Worm (Caenorhabditis elegans) whole organism, L4 larva: ENCODE data around the gene Y116A8A.6.
"Not testable (repeated sequence)": the region's sequence is repeated elsewhere in the genome, so short reads cannot be mapped to it uniquely, and the experiment has no call there.

ENCODE experiments used
- F10B5.3 ChIP-seq: sonication (generic microtip); optimal IDR thresholded peaks from 2 replicates; lab custom pipeline; 2016; ENCODE audit warnings: mild to moderate bottlenecking, missing genetic modification characterization, missing compliant biosample characterization
- F37D6.2 ChIP-seq: sonication (generic microtip); optimal IDR thresholded peaks from 2 replicates; lab custom pipeline; 2016; ENCODE audit warnings: mild to moderate bottlenecking, missing genetic modification characterization, missing compliant biosample characterization
- R02D3.7 ChIP-seq: fragments of 150-350 bp; sonication (generic microtip); optimal IDR thresholded peaks from 3 replicates; lab custom pipeline; 2014; ENCODE audit warnings: missing biosample characterization, missing genetic modification characterization
- T20F7.1 ChIP-seq: fragments of 200-800 bp; sonication (Bioruptor generic); optimal IDR thresholded peaks from 2 replicates; lab custom pipeline; 2018; ENCODE audit warnings: mild to moderate bottlenecking, missing genetic modification characterization, missing compliant biosample characterization
- T26A8.4 ChIP-seq: fragments of 200-800 bp; sonication (Bioruptor generic); IDR thresholded peaks from 2 replicates; pipeline ENCODE4 v1.3.6; 2022; ENCODE audit warnings: missing genetic modification characterization, missing compliant biosample characterization
- Y48G9A.11 ChIP-seq: fragments of 200-800 bp; sonication (Bioruptor generic); IDR thresholded peaks from 2 replicates; pipeline ENCODE4 v1.3.6; 2022; ENCODE audit warnings: missing genetic modification reagents, missing genetic modification characterization, missing compliant biosample characterization
- Y75B8A.6 ChIP-seq: fragments of 200-800 bp; sonication (Bioruptor generic); IDR thresholded peaks from 2 replicates; pipeline ENCODE4 v1.3.6; 2022; ENCODE audit warnings: missing genetic modification reagents, missing genetic modification characterization, missing compliant biosample characterization
- ZK546.5 ChIP-seq, 2 experiments: sonication (generic microtip); optimal IDR thresholded peaks; 2 replicates each; lab custom pipeline; 2017; ENCODE audit warnings: missing biosample characterization in 2 of 2, missing genetic modification characterization in 2 of 2
- aly-2 ChIP-seq: sonication (generic microtip); optimal IDR thresholded peaks from 2 replicates; lab custom pipeline; 2018; ENCODE audit warnings: missing biosample characterization, missing genetic modification characterization
- attf-4 ChIP-seq: sonication (generic microtip); optimal IDR thresholded peaks from 3 replicates; lab custom pipeline; 2017; ENCODE audit warnings: missing biosample characterization, missing genetic modification characterization
- ceh-20 ChIP-seq: fragments of 200-800 bp; sonication (Bioruptor generic); IDR thresholded peaks from 2 replicates; pipeline ENCODE4 v1.3.6; 2022; ENCODE audit warnings: missing genetic modification reagents, missing genetic modification characterization, missing compliant biosample characterization
- ceh-44 ChIP-seq: fragments of 200-800 bp; sonication (Bioruptor generic); IDR thresholded peaks from 2 replicates; pipeline ENCODE4 v1.3.6; 2022; ENCODE audit warnings: missing genetic modification reagents, missing genetic modification characterization, missing compliant biosample characterization
- ces-1 ChIP-seq: fragments of 150-350 bp; sonication (generic microtip); optimal IDR thresholded peaks from 4 replicates; lab custom pipeline; 2014; ENCODE audit warnings: missing biosample characterization, missing genetic modification reagents, missing genetic modification characterization
- daf-12 ChIP-seq: fragments of 150-350 bp; optimal IDR thresholded peaks from 2 replicates; lab custom pipeline; 2014; ENCODE audit warnings: missing biosample characterization, missing genetic modification reagents, missing genetic modification characterization
- daf-16 ChIP-seq, 3 experiments: sonication (generic microtip); optimal IDR thresholded peaks; 2 replicates each; lab custom pipeline; 2016 to 2017; ENCODE audit warnings: missing genetic modification characterization in 3 of 3, missing genetic modification reagents in 3 of 3, mild to moderate bottlenecking in 2 of 3, missing compliant biosample characterization in 2 of 3, missing biosample characterization in 1 of 3, moderate library complexity in 1 of 3
- daf-8 ChIP-seq: fragments of 200-800 bp; sonication (Bioruptor generic); IDR thresholded peaks from 2 replicates; pipeline ENCODE4 v1.3.6; 2022; ENCODE audit warnings: missing genetic modification characterization, missing compliant biosample characterization
- dpl-1 ChIP-seq: fragments of 150-350 bp; optimal IDR thresholded peaks from 2 replicates; lab custom pipeline; 2014; ENCODE audit warnings: missing biosample characterization, missing genetic modification reagents, missing genetic modification characterization
- hlh-30 ChIP-seq: sonication (generic microtip); optimal IDR thresholded peaks from 2 replicates; lab custom pipeline; 2017; ENCODE audit warnings: antibody characterized with exemption, mild to moderate bottlenecking, missing genetic modification characterization, missing compliant biosample characterization; ENCODE audit not compliant: insufficient read depth
- hmg-1.1 ChIP-seq: fragments of 200-800 bp; sonication (Bioruptor generic); IDR thresholded peaks from 2 replicates; pipeline ENCODE4 v1.3.6; 2022; ENCODE audit warnings: missing genetic modification reagents, missing genetic modification characterization, missing compliant biosample characterization
- jun-1 ChIP-seq: fragments of 150-350 bp; optimal IDR thresholded peaks from 2 replicates; lab custom pipeline; 2014; ENCODE audit warnings: missing biosample characterization, missing genetic modification reagents, missing genetic modification characterization
- lim-7 ChIP-seq: fragments of 200-800 bp; sonication (Bioruptor generic); IDR thresholded peaks from 2 replicates; pipeline ENCODE4 v1.3.6; 2022; ENCODE audit warnings: missing genetic modification characterization, missing compliant biosample characterization
- lin-29 ChIP-seq: fragments of 200-800 bp; sonication (Bioruptor generic); IDR thresholded peaks from 2 replicates; pipeline ENCODE4 v1.3.6; 2022; ENCODE audit warnings: missing genetic modification reagents, missing genetic modification characterization, missing compliant biosample characterization
- lin-38 ChIP-seq: fragments of 200-800 bp; sonication (Bioruptor generic); IDR thresholded peaks from 2 replicates; pipeline ENCODE4 v1.3.6; 2022; ENCODE audit warnings: missing genetic modification reagents, missing genetic modification characterization, missing compliant biosample characterization
- madf-9 ChIP-seq: fragments of 200-800 bp; sonication (Bioruptor generic); conservative IDR thresholded peaks from 2 replicates; pipeline ENCODE4 v1.3.6; 2022; ENCODE audit warnings: missing genetic modification reagents, missing genetic modification characterization, missing compliant biosample characterization
- mes-2 ChIP-seq: sonication (generic microtip); optimal IDR thresholded peaks from 2 replicates; lab custom pipeline; 2016; ENCODE audit warnings: missing genotype, mild to moderate bottlenecking, missing genetic modification characterization, missing compliant biosample characterization; ENCODE audit not compliant: poor library complexity, severe bottlenecking
- mxl-2 ChIP-seq: fragments of 200-800 bp; sonication (Bioruptor generic); conservative IDR thresholded peaks from 2 replicates; pipeline ENCODE4 v1.3.6; 2022; ENCODE audit warnings: missing genetic modification reagents, missing genetic modification characterization, missing compliant biosample characterization
- mxl-3 ChIP-seq: fragments of 200-800 bp; sonication (Bioruptor generic); optimal IDR thresholded peaks from 2 replicates; lab custom pipeline; 2018; ENCODE audit warnings: mild to moderate bottlenecking, missing genetic modification characterization, missing compliant biosample characterization
- nhr-10 ChIP-seq: fragments of 150-350 bp; optimal IDR thresholded peaks from 2 replicates; lab custom pipeline; 2014; ENCODE audit warnings: missing biosample characterization, missing genetic modification characterization
- nhr-237 ChIP-seq: sonication (generic microtip); optimal IDR thresholded peaks from 2 replicates; lab custom pipeline; 2017; ENCODE audit warnings: missing biosample characterization, missing genetic modification characterization
- nhr-6 ChIP-seq: fragments of 150-350 bp; optimal IDR thresholded peaks from 2 replicates; lab custom pipeline; 2014; ENCODE audit warnings: missing biosample characterization, missing genetic modification characterization
- pha-4 ChIP-seq, 2 experiments: fragments of 150-350 bp in 1 of 2; fragments of 200-800 bp in 1 of 2; sonication (Bioruptor generic) in 1 of 2; IDR thresholded peaks in 1 of 2; optimal IDR thresholded peaks in 1 of 2; 2 replicates each; pipeline versions ENCODE4 v1.3.6 to Lab custom; 2014 to 2022; ENCODE audit warnings: missing genetic modification characterization in 2 of 2, missing genetic modification reagents in 2 of 2, missing biosample characterization in 1 of 2, missing compliant biosample characterization in 1 of 2
- php-3 ChIP-seq: fragments of 200-800 bp; sonication (Bioruptor generic); IDR thresholded peaks from 2 replicates; pipeline ENCODE4 v1.3.6; 2022; ENCODE audit warnings: missing genetic modification reagents, missing genetic modification characterization, missing compliant biosample characterization
- rbr-2 ChIP-seq: sonication (generic microtip); optimal IDR thresholded peaks from 2 replicates; lab custom pipeline; 2016; ENCODE audit warnings: missing genotype, missing genetic modification characterization, missing compliant biosample characterization
- saeg-2 ChIP-seq: fragments of 200-800 bp; sonication (Bioruptor generic); IDR thresholded peaks from 2 replicates; pipeline ENCODE4 v1.3.6; 2022; ENCODE audit warnings: missing genetic modification reagents, missing genetic modification characterization, missing compliant biosample characterization
- set-16 ChIP-seq: fragments of 200-800 bp; sonication (Bioruptor generic); IDR thresholded peaks from 2 replicates; pipeline ENCODE4 v1.3.6; 2022; ENCODE audit warnings: missing genetic modification reagents, missing genetic modification characterization, missing compliant biosample characterization
- snpc-1.2 ChIP-seq: fragments of 200-800 bp; sonication (Bioruptor generic); IDR thresholded peaks from 2 replicates; pipeline ENCODE4 v1.3.6; 2022; ENCODE audit warnings: missing genetic modification reagents, missing genetic modification characterization, missing compliant biosample characterization
- tra-1 ChIP-seq: fragments of 200-800 bp; sonication (Bioruptor generic); IDR thresholded peaks from 2 replicates; pipeline ENCODE4 v1.3.6; 2022; ENCODE audit warnings: missing genetic modification reagents, missing genetic modification characterization, missing compliant biosample characterization
- unc-130 ChIP-seq: sonication (generic microtip); optimal IDR thresholded peaks from 2 replicates; lab custom pipeline; 2016; ENCODE audit warnings: missing genetic modification reagents, missing genetic modification characterization, missing compliant biosample characterization
- vab-7 ChIP-seq: fragments of 200-800 bp; sonication (Bioruptor generic); IDR thresholded peaks from 2 replicates; pipeline ENCODE4 v1.3.6; 2022; ENCODE audit warnings: missing genetic modification reagents, missing genetic modification characterization, missing compliant biosample characterization
- zfp-2 ChIP-seq: sonication (generic microtip); optimal IDR thresholded peaks from 2 replicates; lab custom pipeline; 2016; ENCODE audit warnings: mild to moderate bottlenecking, missing genetic modification characterization, missing compliant biosample characterization

The Y116A8A.6 gene

ce11 chrIV:16863431-16863895 lies 34.9 kb upstream of the Y116A8A.6 start, which contains the start of the genes mel-46 and lsy-13 (continued):
- TF ChIP-seq attf-4 (tag; lab: Kevin White, UChicago) = no peak
- TF ChIP-seq lin-38 (GFP tag; lab: Robert Waterston, UW) = peak; percentile 63
- TF ChIP-seq ces-1 (GFP tag; lab: Kevin White, UChicago) = no peak
- no peak for TF ChIP-seq mxl-3 (GFP tag; lab: Kevin White, UChicago)
- TF ChIP-seq vab-7 (GFP tag; lab: Robert Waterston, UW) = peak; percentile 39; the same call in 1 of the 2 replicates
- no peak for TF ChIP-seq nhr-6 (tag; lab: Kevin White, UChicago)
- no peak for TF ChIP-seq T20F7.1 (GFP tag; lab: Kevin White, UChicago)
- TF ChIP-seq R02D3.7 = no peak
- TF ChIP-seq Y75B8A.6 = no peak
- peak in 1 of 2 experiments; percentile 2 for TF ChIP-seq daf-16 (GFP tag; optimal IDR thresholded peaks at IDR 0.05; lab: Kevin White, UChicago)
- TF ChIP-seq daf-16 (tag; optimal IDR thresholded peaks at IDR 0.05; lab: Kevin White, UChicago) = peak; percentile 52
- TF ChIP-seq hlh-30 (tag; lab: Kevin White, UChicago) = peak; percentile 7
- TF ChIP-seq daf-12 = no peak
- TF ChIP-seq snpc-1.2 (GFP tag; lab: Robert Waterston, UW) = peak; percentile 60; the same call in 1 of the 2 replicates
- peak; percentile 91 for TF ChIP-seq mes-2
- TF ChIP-seq ZK546.5 (tag; optimal IDR thresholded peaks at IDR 0.05; lab: Kevin White, UChicago) = no peak
- TF ChIP-seq nhr-237 = no peak
- peak; percentile 55 for TF ChIP-seq dpl-1 (GFP tag; lab: Kevin White, UChicago)
- TF ChIP-seq, all 104 proteins: peak for 19

ce11 chrIV:16860702-16861101 lies 32.1 kb upstream of the Y116A8A.6 start:
- no peak for TF ChIP-seq jun-1 (tag; lab: Kevin White, UChicago)
- TF ChIP-seq set-16 (GFP tag; lab: Robert Waterston, UW) = peak; percentile 63
- TF ChIP-seq nhr-10 (tag; lab: Kevin White, UChicago) = no peak
- no peak for TF ChIP-seq pha-4 (GFP tag; IDR thresholded peaks at IDR 0.05; lab: Robert Waterston, UW)
- no peak for TF ChIP-seq pha-4 (tag; optimal IDR thresholded peaks at IDR 0.05; lab: Kevin White, UChicago)
- peak; percentile 31; the same call in 1 of the 2 replicates for TF ChIP-seq snpc-1.2 (GFP tag; lab: Robert Waterston, UW)
- no peak for TF ChIP-seq aly-2

DNA sequence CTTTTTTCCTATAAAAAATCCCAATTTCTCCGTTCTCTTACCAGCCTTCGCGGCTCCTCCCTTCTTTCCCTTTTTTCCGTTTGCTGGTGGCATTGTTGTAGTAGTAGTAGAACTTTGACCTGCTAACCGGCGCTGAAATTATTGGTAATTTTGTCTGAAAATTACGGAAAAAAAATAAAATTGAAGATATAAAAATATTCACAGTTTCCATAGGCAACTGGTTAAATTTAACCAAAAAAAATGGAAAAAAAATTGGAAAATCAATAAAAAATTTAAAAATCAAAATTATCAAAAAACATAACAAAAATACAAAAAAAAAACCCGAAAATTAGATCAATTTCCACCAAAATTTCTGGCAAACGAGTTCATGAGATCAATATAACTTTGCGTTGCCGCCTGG lies 26.2 kb upstream of the Y116A8A.6 start, which contains the start of gene map-2:
TSS of gene map-2 (minus strand) at position 101 of the 400 bp plus-strand sequence.
- TF ChIP-seq unc-130 (GFP tag; lab: Kevin White, UChicago) = no peak
- 0 out of 2 replicates have a peak, but pooled peaks have one; percentile 32 for TF ChIP-seq snpc-1.2 (GFP tag; lab: Robert Waterston, UW)
- TF ChIP-seq, all 104 proteins: peak for 1

DNA sequence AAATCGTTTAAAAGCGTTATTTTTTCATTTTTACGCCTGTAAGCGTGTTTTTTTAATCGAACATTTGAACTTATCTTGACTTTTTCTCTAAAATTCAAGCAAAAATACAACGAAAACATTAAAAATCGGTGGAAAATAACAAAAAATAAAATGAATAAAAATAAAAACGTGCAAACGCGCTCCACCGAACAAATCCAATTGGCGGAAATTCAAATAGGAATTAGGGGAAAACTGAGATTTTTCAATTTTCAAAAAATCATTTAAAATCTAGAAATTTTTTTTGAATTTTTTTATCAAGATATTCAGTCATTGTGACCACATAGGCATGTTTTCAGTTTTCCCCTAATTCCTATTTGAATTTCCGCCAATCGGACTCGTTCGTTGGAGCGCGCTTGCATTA lies 20.5 kb upstream of the Y116A8A.6 start:
- peak; percentile 66 for TF ChIP-seq lin-38 (GFP tag; lab: Robert Waterston, UW)

DNA sequence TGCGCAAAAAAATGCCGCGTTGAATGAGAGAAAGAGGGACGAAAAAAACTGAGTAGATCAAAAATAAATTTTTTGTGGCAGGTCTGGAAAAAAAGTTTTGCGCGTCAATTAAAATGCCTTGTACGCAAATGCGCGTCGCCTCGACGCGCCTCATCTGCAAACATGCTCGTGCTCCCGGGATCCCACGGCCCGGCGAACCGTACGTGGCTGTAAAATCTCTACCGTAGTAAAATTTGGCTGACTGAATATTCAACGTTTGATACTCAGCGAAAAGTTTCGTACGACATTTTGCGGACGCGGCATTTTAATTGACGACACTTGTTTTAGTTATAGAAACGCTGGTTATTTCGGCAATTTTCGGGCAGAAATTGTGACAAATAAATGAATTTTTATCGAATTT lies 16.8 kb upstream of the Y116A8A.6 start:
- peak; percentile 98 for TF ChIP-seq T26A8.4 (GFP tag; lab: Robert Waterston, UW)
- TF ChIP-seq ceh-20 (GFP tag; lab: Robert Waterston, UW) = peak; percentile 99
- peak; percentile 95 for TF ChIP-seq tra-1 (GFP tag; lab: Robert Waterston, UW)
- peak; percentile 98 for TF ChIP-seq snpc-1.2 (GFP tag; lab: Robert Waterston, UW)
- peak; percentile 84 for TF ChIP-seq mxl-2
- peak; percentile 1 for TF ChIP-seq mxl-3 (GFP tag; lab: Kevin White, UChicago)
- peak; percentile 82 for TF ChIP-seq mes-2
- TF ChIP-seq php-3 (GFP tag; lab: Robert Waterston, UW) = peak; percentile 97
- TF ChIP-seq unc-130 (GFP tag; lab: Kevin White, UChicago) = peak; percentile 14
- TF ChIP-seq daf-8 (GFP tag; lab: Robert Waterston, UW) = peak; percentile 91; the same call in 1 of the 2 replicates
- TF ChIP-seq ceh-44 = peak; percentile 95
- TF ChIP-seq F37D6.2 (tag; lab: Kevin White, UChicago) = peak; percentile 47
- TF ChIP-seq lim-7 = 0 out of 2 replicates have a peak, but pooled peaks have one; percentile 35
- TF ChIP-seq set-16 (GFP tag; lab: Robert Waterston, UW) = peak; percentile 66; the same call in 1 of the 2 replicates
- peak; percentile 92 for TF ChIP-seq Y48G9A.11 (GFP tag; lab: Robert Waterston, UW)
- TF ChIP-seq hmg-1.1 (GFP tag; lab: Robert Waterston, UW) = peak; percentile 94
- peak; percentile 68 for TF ChIP-seq F10B5.3 (tag; lab: Kevin White, UChicago)
- peak; percentile 99 for TF ChIP-seq lin-29 (GFP tag; lab: Robert Waterston, UW)
- TF ChIP-seq rbr-2 (tag; lab: Kevin White, UChicago) = peak; percentile 67
- peak; percentile 19 for TF ChIP-seq zfp-2 (tag; lab: Kevin White, UChicago)
- peak; percentile 94 for TF ChIP-seq madf-9 (GFP tag; lab: Robert Waterston, UW)
- TF ChIP-seq daf-16 (GFP tag; optimal IDR thresholded peaks at IDR 0.05; lab: Kevin White, UChicago) = not testable (repeated sequence)
- TF ChIP-seq daf-16 (tag; optimal IDR thresholded peaks at IDR 0.05; lab: Kevin White, UChicago) = peak; percentile 21
- peak; percentile 94 for TF ChIP-seq saeg-2
